Fruit fly (Drosophila melanogaster): ENCODE data around the gene Ca-beta.

Ca-beta gene

dm6 chr2L:11196781-11197180, 6.6 kb downstream of the Ca-beta start:
- peak; percentile 55 for TF ChIP-seq EcR (GFP tag; optimal IDR thresholded peaks at IDR 0.05)
- TF ChIP-seq CG32121 (GFP tag; IDR thresholded peaks at IDR 0.05), result no peak

dm6 chr2L:11196219-11196618, 7.1 kb downstream of the Ca-beta start:
- no peak for TF ChIP-seq CG17806 (tag; optimal IDR thresholded peaks at IDR 0.05)
- peak; percentile 33 for TF ChIP-seq CG8159 (tag; optimal IDR thresholded peaks at IDR 0.05)

- TF ChIP-seq CG12605 (GFP tag; IDR thresholded peaks at IDR 0.05) (no peak), CG8301 (tag; optimal IDR thresholded peaks at IDR 0.05) (no peak), Pif1B (GFP tag; optimal IDR thresholded peaks at IDR 0.05) (no peak), EcR (GFP tag; optimal IDR thresholded peaks at IDR 0.05) (no peak), CG13204 (GFP tag; optimal IDR thresholded peaks at IDR 0.05) (no peak), CG10348 (GFP tag; IDR thresholded peaks at IDR 0.05) (no peak), Pif1A (GFP tag; optimal IDR thresholded peaks at IDR 0.05) (no peak), CG9948 (tag; optimal IDR thresholded peaks at IDR 0.05) (no peak), D1 (tag; optimal IDR thresholded peaks at IDR 0.05) (no peak), Snoo (tag; optimal IDR thresholded peaks at IDR 0.05) (no peak), CG32121 (GFP tag; IDR thresholded peaks at IDR 0.05) (0 out of 2 replicates have a peak, but pooled peaks have one; percentile 23), gl (tag; optimal IDR thresholded peaks at IDR 0.05) (no peak), CG8159 (tag; optimal IDR thresholded peaks at IDR 0.05) (no peak), CG4496 (GFP tag; IDR thresholded peaks at IDR 0.05) (no peak), CG14655 (GFP tag; optimal IDR thresholded peaks at IDR 0.05) (no peak), fd96Ca (GFP tag; IDR thresholded peaks at IDR 0.05) (peak; percentile 27; the same call in 1 of the 3 replicates), CG34367 (tag; optimal IDR thresholded peaks at IDR 0.05) (no peak), CG15710 (tag; optimal IDR thresholded peaks at IDR 0.05) (no peak), Ets98B (GFP tag; IDR thresholded peaks at IDR 0.05) (peak; percentile 27; the same call in 1 of the 2 replicates), CG17806 (tag; optimal IDR thresholded peaks at IDR 0.05) (no peak), rn (GFP tag; IDR thresholded peaks at IDR 0.05) (no peak)
These were observed 10.7 kb downstream of the Ca-beta start for dm6 chr2L:11192691-11193090.

DNA sequence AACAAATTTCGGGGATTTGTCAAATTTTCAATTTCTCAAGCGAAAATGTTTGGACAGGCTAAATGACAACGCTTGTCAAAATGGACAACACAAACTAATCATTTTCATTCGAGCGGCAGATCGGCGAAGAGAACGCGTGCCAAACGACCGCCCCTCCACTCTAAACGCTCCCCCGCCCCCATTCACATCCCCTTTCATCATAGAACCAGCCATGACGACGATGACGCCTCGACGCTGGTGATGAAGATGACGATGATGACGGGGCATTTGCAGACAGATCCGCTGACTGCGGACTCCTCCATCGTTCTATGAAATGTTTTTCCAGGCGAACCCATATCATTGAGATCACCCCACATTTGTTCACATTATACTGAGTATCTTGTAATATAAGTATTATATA, 13.2 kb downstream of the Ca-beta start:
- TF ChIP-seq fd96Ca (GFP tag; IDR thresholded peaks at IDR 0.05) (no peak), Pif1A (GFP tag; optimal IDR thresholded peaks at IDR 0.05) (no peak), Ets98B (GFP tag; IDR thresholded peaks at IDR 0.05) (no peak), CG13204 (GFP tag; optimal IDR thresholded peaks at IDR 0.05) (no peak), CG15710 (tag; optimal IDR thresholded peaks at IDR 0.05) (no peak), gl (tag; optimal IDR thresholded peaks at IDR 0.05) (no peak), CG17806 (tag; optimal IDR thresholded peaks at IDR 0.05) (no peak), Snoo (tag; optimal IDR thresholded peaks at IDR 0.05) (no peak), EcR (GFP tag; optimal IDR thresholded peaks at IDR 0.05) (no peak), Pif1B (GFP tag; optimal IDR thresholded peaks at IDR 0.05) (no peak), CG12605 (GFP tag; IDR thresholded peaks at IDR 0.05) (no peak), CG9948 (tag; optimal IDR thresholded peaks at IDR 0.05) (no peak)

- TF ChIP-seq CG9948 (tag; optimal IDR thresholded peaks at IDR 0.05) (peak; percentile 47), rn (GFP tag; IDR thresholded peaks at IDR 0.05) (no peak), CG17806 (tag; optimal IDR thresholded peaks at IDR 0.05) (peak; percentile 47), CG4496 (GFP tag; IDR thresholded peaks at IDR 0.05) (no peak), CG8159 (tag; optimal IDR thresholded peaks at IDR 0.05) (peak; percentile 48), CG15710 (tag; optimal IDR thresholded peaks at IDR 0.05) (peak; percentile 64), CG13204 (GFP tag; optimal IDR thresholded peaks at IDR 0.05) (no peak), Snoo (tag; optimal IDR thresholded peaks at IDR 0.05) (peak; percentile 32), CG34367 (tag; optimal IDR thresholded peaks at IDR 0.05) (peak; percentile 44)
These were observed 14.3 kb downstream of the Ca-beta start for dm6 chr2L:11189116-11189449.

DNA sequence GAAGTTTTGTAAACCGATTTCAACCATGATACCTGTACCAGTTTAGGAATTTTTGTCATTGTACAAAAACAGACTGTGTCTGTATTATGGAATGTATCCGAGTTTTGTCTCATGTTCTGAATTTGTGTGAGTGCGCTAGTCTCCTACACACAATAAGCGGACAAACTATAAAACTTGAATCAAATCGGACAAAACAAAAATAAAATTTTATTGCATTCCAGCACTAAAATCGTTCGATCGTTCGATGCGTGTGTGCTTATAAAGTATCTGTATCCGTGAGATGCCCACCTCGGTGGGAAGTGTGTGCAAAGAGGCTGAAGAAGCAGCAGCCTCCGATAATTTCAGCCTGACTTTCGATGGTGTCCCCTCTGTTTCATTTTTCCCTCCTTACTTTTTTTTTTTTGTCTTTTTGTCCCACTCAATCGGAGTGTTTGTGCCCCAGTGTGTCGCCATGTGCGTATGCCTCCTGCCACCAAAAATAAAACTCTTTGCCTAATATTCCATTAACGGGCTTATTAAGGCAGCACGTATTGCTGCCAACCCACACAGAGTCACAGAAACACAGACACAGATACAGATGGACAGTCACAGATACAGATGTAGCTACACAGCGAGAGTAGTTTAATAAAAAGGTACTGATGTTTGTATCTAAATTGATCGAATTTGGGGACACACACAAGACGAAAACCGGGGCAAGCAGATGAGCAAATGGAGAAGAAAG, 14.8 kb downstream of the Ca-beta start:
- no peak for TF ChIP-seq CG17806 (tag; optimal IDR thresholded peaks at IDR 0.05)
- TF ChIP-seq CG14655 (GFP tag; optimal IDR thresholded peaks at IDR 0.05), result peak; percentile 6
- TF ChIP-seq Pif1A (GFP tag; optimal IDR thresholded peaks at IDR 0.05), result no peak
- TF ChIP-seq CG4496 (GFP tag; IDR thresholded peaks at IDR 0.05), result no peak

dm6 chr2L:11184144-11184543, 19.2 kb downstream of the Ca-beta start:
- peak; percentile 93 for TF ChIP-seq CG17806 (tag; optimal IDR thresholded peaks at IDR 0.05)
- peak; percentile 65 for TF ChIP-seq CG32121 (GFP tag; IDR thresholded peaks at IDR 0.05)
- TF ChIP-seq CG4496 (GFP tag; IDR thresholded peaks at IDR 0.05), result peak; percentile 86
- TF ChIP-seq Ets98B (GFP tag; IDR thresholded peaks at IDR 0.05), result peak; percentile 87
- peak; percentile 89 for TF ChIP-seq Pif1A (GFP tag; optimal IDR thresholded peaks at IDR 0.05)
- TF ChIP-seq CG34367 (tag; optimal IDR thresholded peaks at IDR 0.05), result peak; percentile 92
- TF ChIP-seq D1 (tag; optimal IDR thresholded peaks at IDR 0.05), result peak; percentile 79
- TF ChIP-seq CG13204 (GFP tag; optimal IDR thresholded peaks at IDR 0.05), result peak; percentile 61
- peak; percentile 85 for TF ChIP-seq CG12605 (GFP tag; IDR thresholded peaks at IDR 0.05)
- TF ChIP-seq CG10348 (GFP tag; IDR thresholded peaks at IDR 0.05), result no peak
- TF ChIP-seq CG8159 (tag; optimal IDR thresholded peaks at IDR 0.05), result peak; percentile 90
- peak; percentile 82 for TF ChIP-seq gl (tag; optimal IDR thresholded peaks at IDR 0.05)
- TF ChIP-seq rn (GFP tag; IDR thresholded peaks at IDR 0.05), result peak; percentile 74; the same call in 1 of the 2 replicates
- TF ChIP-seq CG9948 (tag; optimal IDR thresholded peaks at IDR 0.05), result peak; percentile 94
- TF ChIP-seq CG14655 (GFP tag; optimal IDR thresholded peaks at IDR 0.05), result peak; percentile 91
- TF ChIP-seq fd96Ca (GFP tag; IDR thresholded peaks at IDR 0.05), result peak; percentile 79; the same call in 2 of the 3 replicates
- peak; percentile 70 for TF ChIP-seq Snoo (tag; optimal IDR thresholded peaks at IDR 0.05)
- TF ChIP-seq CG8301 (tag; optimal IDR thresholded peaks at IDR 0.05), result peak; percentile 93
- peak; percentile 92 for TF ChIP-seq CG15710 (tag; optimal IDR thresholded peaks at IDR 0.05)
- peak; percentile 87 for TF ChIP-seq Pif1B (GFP tag; optimal IDR thresholded peaks at IDR 0.05)
- no peak for TF ChIP-seq EcR (GFP tag; optimal IDR thresholded peaks at IDR 0.05)
